Worm (Caenorhabditis elegans) whole organism, young adult: ENCODE data around the gene nhr-273.

Source experiments
- B0336.3 ChIP-seq: fragments of 200-800 bp; sonication (Bioruptor generic); IDR thresholded peaks from 2 replicates; pipeline ENCODE4 v1.3.6; 2022; ENCODE audit warnings: missing genetic modification characterization, missing compliant biosample characterization
- F57A8.1 ChIP-seq: fragments of 200-800 bp; sonication (Bioruptor generic); optimal IDR thresholded peaks from 2 replicates; lab custom pipeline; 2018; ENCODE audit warnings: mild to moderate bottlenecking, missing genetic modification characterization, moderate library complexity, missing compliant biosample characterization
- Y53G8AR.9 ChIP-seq: fragments of 200-800 bp; sonication (Bioruptor generic); conservative IDR thresholded peaks from 2 replicates; pipeline ENCODE4 v1.3.6; 2022; ENCODE audit warnings: missing genetic modification reagents, missing genetic modification characterization, missing compliant biosample characterization
- ama-1 ChIP-seq, 3 experiments: fragments of 150-350 bp in 1 of 3; sonication (generic microtip) in 2 of 3; optimal IDR thresholded peaks; 2 replicates each; lab custom pipeline; 2014 to 2018; ENCODE audit warnings: missing biosample characterization in 2 of 3, missing genetic modification characterization in 2 of 3, missing genetic modification reagents in 2 of 3
- attf-5 ChIP-seq: fragments of 200-800 bp; sonication (Bioruptor generic); optimal IDR thresholded peaks from 2 replicates; lab custom pipeline; 2018; ENCODE audit warnings: mild to moderate bottlenecking, missing genetic modification characterization, missing compliant biosample characterization
- ceh-27 ChIP-seq: fragments of 200-800 bp; sonication (Bioruptor generic); optimal IDR thresholded peaks from 2 replicates; lab custom pipeline; 2018; ENCODE audit warnings: mild to moderate bottlenecking, missing genetic modification characterization, moderate library complexity, missing compliant biosample characterization
- die-1 ChIP-seq: sonication (generic microtip); optimal IDR thresholded peaks from 2 replicates; lab custom pipeline; 2016; ENCODE audit warnings: missing genotype, mild to moderate bottlenecking, missing genetic modification characterization, missing compliant biosample characterization
- hsf-1 ChIP-seq: fragments of 200-800 bp; sonication (Bioruptor generic); IDR thresholded peaks from 2 replicates; pipeline ENCODE4 v1.3.6; 2022; ENCODE audit warnings: missing genetic modification reagents, missing genetic modification characterization, missing compliant biosample characterization
- lin-54 ChIP-seq: fragments of 200-800 bp; sonication (Bioruptor generic); optimal IDR thresholded peaks from 2 replicates; lab custom pipeline; 2018; ENCODE audit warnings: mild to moderate bottlenecking, missing genetic modification characterization, missing compliant biosample characterization

ce11 chrII:4441278-4441677 lies 6.2 kb downstream of the nhr-273 start:
- TF ChIP-seq Y53G8AR.9 (GFP tag; lab: Robert Waterston, UW) (no peak), die-1 (no peak), hsf-1 (GFP tag; lab: Robert Waterston, UW) (no peak), attf-5 (GFP tag; lab: Kevin White, UChicago) (no peak), ceh-27 (no peak), ama-1 (optimal IDR thresholded peaks at IDR 0.05; lab: Kevin White, UChicago) (no peak), ama-1 (GFP tag; optimal IDR thresholded peaks at IDR 0.05; lab: Kevin White, UChicago) (no peak), lin-54 (no peak), F57A8.1 (GFP tag; lab: Kevin White, UChicago) (no peak), B0336.3 (GFP tag; lab: Robert Waterston, UW) (no peak)
